Worm (Caenorhabditis elegans) whole organism, early embryonic: ENCODE data around the gene him-6.

Experiments used
- B0310.2 ChIP-seq: sonication (generic microtip); optimal IDR thresholded peaks from 2 replicates; lab custom pipeline; 2016; ENCODE audit warnings: mild to moderate bottlenecking, missing genetic modification characterization, missing compliant biosample characterization
- F13C5.2 ChIP-seq: sonication (generic microtip); optimal IDR thresholded peaks from 2 replicates; lab custom pipeline; 2017; ENCODE audit warnings: mild to moderate bottlenecking, missing genetic modification characterization, inconsistent platforms, missing compliant biosample characterization
- ama-1 ChIP-seq: fragments of 150-350 bp; optimal IDR thresholded peaks from 2 replicates; lab custom pipeline; 2014
- ceh-13 ChIP-seq: fragments of 200-800 bp; sonication (Bioruptor generic); optimal IDR thresholded peaks from 2 replicates; lab custom pipeline; 2018; ENCODE audit warnings: mild to moderate bottlenecking, missing genetic modification characterization, missing compliant biosample characterization
- ets-7 ChIP-seq: sonication (generic microtip); optimal IDR thresholded peaks from 2 replicates; lab custom pipeline; 2016; ENCODE audit warnings: missing genotype, missing genetic modification characterization, missing compliant biosample characterization
- flt-1 ChIP-seq: fragments of 200-800 bp; sonication (Bioruptor generic); IDR thresholded peaks from 2 replicates; pipeline ENCODE4 v1.3.6; 2022; ENCODE audit warnings: missing genetic modification characterization, missing compliant biosample characterization
- hmbx-1 ChIP-seq: sonication (generic microtip); optimal IDR thresholded peaks from 2 replicates; lab custom pipeline; 2016; ENCODE audit warnings: mild to moderate bottlenecking, missing genetic modification characterization, missing compliant biosample characterization
- hmg-4 ChIP-seq: fragments of 200-800 bp; sonication (Bioruptor generic); optimal IDR thresholded peaks from 2 replicates; lab custom pipeline; 2018; ENCODE audit warnings: mild to moderate bottlenecking, missing genetic modification characterization, missing compliant biosample characterization
- hnd-1 ChIP-seq: sonication (generic microtip); optimal IDR thresholded peaks from 2 replicates; lab custom pipeline; 2016; ENCODE audit warnings: missing genetic modification characterization, missing compliant biosample characterization
- scrt-1 ChIP-seq: fragments of 200-800 bp; sonication (Bioruptor generic); IDR thresholded peaks from 2 replicates; pipeline ENCODE4 v1.3.6; 2022; ENCODE audit warnings: missing genetic modification characterization, missing compliant biosample characterization
- sea-1 ChIP-seq: fragments of 200-800 bp; sonication (Bioruptor generic); conservative IDR thresholded peaks from 2 replicates; pipeline ENCODE4 v1.3.6; 2022; ENCODE audit warnings: missing genetic modification characterization, missing compliant biosample characterization
- tra-4 ChIP-seq: sonication (generic microtip); optimal IDR thresholded peaks from 2 replicates; lab custom pipeline; 2017; ENCODE audit warnings: missing genetic modification characterization, missing compliant biosample characterization

ce11 chrIV:12525409-12525808, 34.8 kb downstream of the him-6 start, which contains the start of gene eak-4:
- no peak for TF ChIP-seq ets-7 (tag; lab: Kevin White, UChicago)
- TF ChIP-seq ama-1 (lab: Kevin White, UChicago): no peak
- TF ChIP-seq tra-4: no peak
- no peak for TF ChIP-seq hmbx-1
- no peak for TF ChIP-seq B0310.2 (tag; lab: Kevin White, UChicago)
- TF ChIP-seq ceh-13 (GFP tag; lab: Kevin White, UChicago): no peak
- no peak for TF ChIP-seq hmg-4 (GFP tag; lab: Kevin White, UChicago)
- no peak for TF ChIP-seq F13C5.2 (tag; lab: Kevin White, UChicago)
- TF ChIP-seq sea-1 (GFP tag; lab: Robert Waterston, UW): no peak
- no peak for TF ChIP-seq hnd-1 (tag; lab: Kevin White, UChicago)
- no peak for TF ChIP-seq scrt-1 (GFP tag; lab: Robert Waterston, UW)
- no peak for TF ChIP-seq flt-1 (GFP tag; lab: Robert Waterston, UW)
